Fruit fly (Drosophila melanogaster) whole organism, pupa: ENCODE measurements around the gene CG8630.
A peak's percentile ranks its signal among the peaks of the same experiment; 100 is the strongest.

Experiments
- CG10348 ChIP-seq: fragments of 200-800 bp; sonication (Bioruptor generic); IDR thresholded peaks from 2 replicates; pipeline ENCODE4 v1.3.6; 2022; ENCODE audit warnings: missing biosample characterization, missing genetic modification characterization
- CG12605 ChIP-seq: fragments of 200-800 bp; sonication (Bioruptor generic); IDR thresholded peaks from 2 replicates; pipeline ENCODE4 v1.3.6; 2022; ENCODE audit warnings: missing biosample characterization, missing genetic modification characterization
- CG13204 ChIP-seq: fragments of 200-800 bp; sonication (Bioruptor generic); optimal IDR thresholded peaks from 2 replicates; lab custom pipeline; 2018; ENCODE audit warnings: missing biosample characterization, mild to moderate bottlenecking, missing genetic modification characterization, moderate library complexity
- CG14655 ChIP-seq: fragments of 200-800 bp; sonication (Bioruptor generic); optimal IDR thresholded peaks from 3 replicates; lab custom pipeline; 2017; ENCODE audit warnings: mild to moderate bottlenecking, missing biosample characterization, missing genetic modification reagents, missing genetic modification characterization
- CG15710 ChIP-seq: fragments of 200-800 bp; sonication (Bioruptor generic); optimal IDR thresholded peaks from 2 replicates; lab custom pipeline; 2018; ENCODE audit warnings: missing biosample characterization, mild to moderate bottlenecking, missing genetic modification characterization, moderate library complexity
- CG17806 ChIP-seq: fragments of 200-800 bp; sonication (Bioruptor generic); optimal IDR thresholded peaks from 2 replicates; lab custom pipeline; 2018; ENCODE audit warnings: missing biosample characterization, mild to moderate bottlenecking, missing genetic modification characterization, moderate library complexity
- CG32121 ChIP-seq: fragments of 200-800 bp; sonication (Bioruptor generic); IDR thresholded peaks from 2 replicates; pipeline ENCODE4 v1.3.6; 2022; ENCODE audit warnings: missing biosample characterization, missing genetic modification characterization
- CG34367 ChIP-seq: fragments of 200-800 bp; sonication (Bioruptor generic); optimal IDR thresholded peaks from 2 replicates; lab custom pipeline; 2018; ENCODE audit warnings: missing biosample characterization, mild to moderate bottlenecking, missing genetic modification characterization
- CG4496 ChIP-seq: fragments of 200-800 bp; sonication (Bioruptor generic); IDR thresholded peaks from 3 replicates; pipeline ENCODE4 v1.3.6; 2022; ENCODE audit warnings: missing biosample characterization, missing genetic modification characterization
- CG8159 ChIP-seq: fragments of 200-800 bp; sonication (Bioruptor generic); optimal IDR thresholded peaks from 3 replicates; lab custom pipeline; 2018; ENCODE audit warnings: missing biosample characterization, mild to moderate bottlenecking, missing genetic modification characterization, moderate library complexity
- CG8301 ChIP-seq: fragments of 200-800 bp; sonication (Bioruptor generic); optimal IDR thresholded peaks from 2 replicates; lab custom pipeline; 2018; ENCODE audit warnings: missing biosample characterization, mild to moderate bottlenecking, missing genetic modification characterization
- CG9948 ChIP-seq: fragments of 200-800 bp; sonication (Bioruptor generic); optimal IDR thresholded peaks from 2 replicates; lab custom pipeline; 2018; ENCODE audit warnings: missing biosample characterization, mild to moderate bottlenecking, missing genetic modification characterization, moderate library complexity
- D1 ChIP-seq: fragments of 200-800 bp; sonication (Bioruptor generic); optimal IDR thresholded peaks from 2 replicates; lab custom pipeline; 2018; ENCODE audit warnings: missing biosample characterization, mild to moderate bottlenecking, missing genetic modification characterization, moderate library complexity
- EcR ChIP-seq: fragments of 200-800 bp; sonication (Bioruptor generic); optimal IDR thresholded peaks from 3 replicates; lab custom pipeline; 2019; ENCODE audit warnings: missing biosample characterization, missing genetic modification characterization, mild to moderate bottlenecking, moderate library complexity, missing genetic modification reagents
- Ets98B ChIP-seq: fragments of 200-800 bp; sonication (Bioruptor generic); IDR thresholded peaks from 2 replicates; pipeline ENCODE4 v1.3.6; 2022; ENCODE audit warnings: missing biosample characterization, missing genetic modification characterization
- Pif1A ChIP-seq: fragments of 200-800 bp; sonication (Bioruptor generic); optimal IDR thresholded peaks from 3 replicates; lab custom pipeline; 2016; ENCODE audit warnings: missing biosample characterization, missing genetic modification characterization
- Pif1B ChIP-seq: fragments of 200-800 bp; sonication (Bioruptor generic); optimal IDR thresholded peaks from 3 replicates; lab custom pipeline; 2016; ENCODE audit warnings: missing biosample characterization, missing genetic modification characterization
- Snoo ChIP-seq: fragments of 200-800 bp; sonication (Bioruptor generic); optimal IDR thresholded peaks from 3 replicates; lab custom pipeline; 2017; ENCODE audit warnings: missing biosample characterization, mild to moderate bottlenecking, missing genetic modification characterization, inconsistent platforms
- fd96Ca ChIP-seq: fragments of 200-800 bp; sonication (Bioruptor generic); IDR thresholded peaks from 3 replicates; pipeline ENCODE4 v1.3.6; 2022; ENCODE audit warnings: missing biosample characterization, missing genetic modification characterization
- gl ChIP-seq: fragments of 200-800 bp; sonication (Bioruptor generic); optimal IDR thresholded peaks from 2 replicates; lab custom pipeline; 2018; ENCODE audit warnings: missing biosample characterization, mild to moderate bottlenecking, missing genetic modification characterization
- rn ChIP-seq: fragments of 200-800 bp; sonication (Bioruptor generic); IDR thresholded peaks from 2 replicates; pipeline ENCODE4 v1.3.6; 2022; ENCODE audit warnings: missing biosample characterization, missing genetic modification characterization

Gene CG8630

DNA sequence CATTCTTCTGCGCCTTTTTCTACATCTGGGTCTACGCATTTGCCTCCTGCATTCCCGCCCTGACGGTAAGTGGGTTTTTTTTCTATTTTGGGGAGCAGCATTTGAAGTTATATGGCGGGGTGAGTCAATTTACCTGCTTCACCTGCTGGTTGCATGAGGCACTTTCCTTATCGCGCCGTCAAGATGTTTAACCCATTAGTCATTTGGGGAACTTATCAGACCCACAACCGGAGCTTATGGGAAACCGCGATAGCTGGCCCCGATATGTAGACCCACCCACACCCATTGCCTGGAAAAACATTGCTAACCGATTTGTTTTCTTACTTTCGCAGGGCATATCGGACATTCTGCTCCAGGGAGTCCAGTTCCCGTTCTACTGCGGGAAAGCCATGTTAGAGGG lies 17.8 kb upstream of the CG8630 start:
- TF ChIP-seq EcR = no peak
- no peak for TF ChIP-seq CG8159 (tag; lab: Kevin White, UChicago)
- TF ChIP-seq Pif1B (GFP tag; lab: Kevin White, UChicago) = no peak
- no peak for TF ChIP-seq CG34367 (tag; lab: Kevin White, UChicago)
- no peak for TF ChIP-seq CG13204 (GFP tag; lab: Kevin White, UChicago)
- no peak for TF ChIP-seq gl
- no peak for TF ChIP-seq CG15710 (tag; lab: Kevin White, UChicago)
- no peak for TF ChIP-seq D1 (tag; lab: Kevin White, UChicago)
- TF ChIP-seq CG12605 (GFP tag; lab: Robert Waterston, UW) = no peak
- TF ChIP-seq CG10348 = no peak

DNA sequence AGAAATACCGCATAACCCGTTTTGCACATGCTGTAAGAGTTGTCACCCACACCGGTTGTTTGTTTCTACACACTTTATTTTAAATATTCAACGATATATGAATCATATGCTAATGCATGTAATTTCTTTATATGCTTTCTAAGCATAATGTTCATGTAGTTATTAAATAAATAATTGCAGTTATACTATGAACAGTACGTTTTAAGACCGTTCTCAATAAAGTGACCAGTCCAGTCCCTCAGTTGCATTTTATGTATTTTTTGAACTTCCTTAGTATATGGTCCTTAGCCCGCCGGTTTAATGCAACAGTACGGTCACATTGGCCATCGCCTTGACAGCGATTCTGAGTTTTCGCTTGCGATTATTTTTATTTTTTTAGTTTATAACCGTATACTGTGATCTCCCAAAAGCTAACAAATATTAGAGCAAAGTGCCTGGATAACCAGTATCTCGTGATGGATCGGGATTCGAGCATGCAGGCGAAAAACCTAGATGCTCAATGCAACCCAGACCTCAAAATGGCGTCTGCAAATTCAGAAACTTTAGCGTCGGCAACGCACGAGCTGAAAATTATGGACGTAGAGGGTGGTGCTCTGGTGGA lies 15.4 kb upstream of the CG8630 start, which contains the start of gene Ravus:
Gene Ravus, minus strand, starts transcription at position 1 of the 601 bp plus-strand sequence.
- TF ChIP-seq fd96Ca (GFP tag; lab: Robert Waterston, UW) = no peak
- peak; percentile 22 for TF ChIP-seq CG17806 (tag; lab: Kevin White, UChicago)
- no peak for TF ChIP-seq EcR
- no peak for TF ChIP-seq rn
- peak; percentile 46 for TF ChIP-seq CG9948 (tag; lab: Kevin White, UChicago)
- 0 out of 2 replicates have a peak, but pooled peaks have one; percentile 30 for TF ChIP-seq CG32121 (GFP tag; lab: Robert Waterston, UW)
- TF ChIP-seq CG8159 (tag; lab: Kevin White, UChicago) = peak; percentile 47
- peak; percentile 43 for TF ChIP-seq Snoo (tag; lab: Kevin White, UChicago)
- TF ChIP-seq CG15710 (tag; lab: Kevin White, UChicago) = peak; percentile 70
- TF ChIP-seq D1 (tag; lab: Kevin White, UChicago) = no peak
- TF ChIP-seq CG12605 (GFP tag; lab: Robert Waterston, UW) = no peak
- TF ChIP-seq gl = no peak
- no peak for TF ChIP-seq CG10348

- TF ChIP-seq EcR (peak; percentile 71), CG15710 (tag; lab: Kevin White, UChicago) (no peak)
These were observed 8.9 kb upstream of the CG8630 start for dm6 chr3R:13270648-13271047.

DNA sequence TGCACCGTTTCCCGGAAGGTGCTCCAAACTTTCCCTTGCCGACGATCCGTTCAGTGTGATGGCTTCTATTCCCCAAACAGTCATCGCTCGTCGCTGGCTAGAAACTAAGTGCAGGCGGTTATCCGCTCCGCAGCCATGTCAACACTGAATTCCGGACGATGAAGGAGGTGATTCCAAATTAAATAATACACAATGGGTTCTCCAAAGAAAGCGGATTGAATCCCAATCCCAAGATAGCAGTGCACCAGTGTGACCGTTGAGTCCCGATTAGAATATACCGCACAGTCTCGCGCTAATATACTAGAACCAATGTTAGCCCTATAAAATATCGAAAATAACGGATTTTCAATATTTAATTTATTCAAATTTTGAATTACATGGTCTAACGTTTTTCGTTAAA lies 7.8 kb upstream of the CG8630 start, which contains the start of gene TBC1D5:
Gene TBC1D5, minus strand, starts transcription at position 254 of the 400 bp plus-strand sequence.
- TF ChIP-seq CG32121 (GFP tag; lab: Robert Waterston, UW) (no peak), Pif1B (GFP tag; lab: Kevin White, UChicago) (no peak), fd96Ca (GFP tag; lab: Robert Waterston, UW) (no peak), EcR (no peak), D1 (tag; lab: Kevin White, UChicago) (no peak), gl (no peak), rn (no peak), Ets98B (GFP tag; lab: Robert Waterston, UW) (no peak), CG34367 (tag; lab: Kevin White, UChicago) (no peak), CG9948 (tag; lab: Kevin White, UChicago) (no peak), CG10348 (no peak), CG13204 (GFP tag; lab: Kevin White, UChicago) (no peak), CG8301 (no peak), CG17806 (tag; lab: Kevin White, UChicago) (no peak), CG14655 (GFP tag; lab: Kevin White, UChicago) (no peak), Snoo (tag; lab: Kevin White, UChicago) (no peak), CG8159 (tag; lab: Kevin White, UChicago) (no peak), Pif1A (no peak)

- TF ChIP-seq rn = no peak
- TF ChIP-seq gl = no peak
- no peak for TF ChIP-seq CG14655 (GFP tag; lab: Kevin White, UChicago)
- TF ChIP-seq EcR = no peak
- TF ChIP-seq CG10348 = no peak
- TF ChIP-seq CG4496 (GFP tag; lab: Robert Waterston, UW) = no peak
- TF ChIP-seq CG34367 (tag; lab: Kevin White, UChicago) = no peak
- no peak for TF ChIP-seq CG32121 (GFP tag; lab: Robert Waterston, UW)
- TF ChIP-seq Ets98B (GFP tag; lab: Robert Waterston, UW) = no peak
- TF ChIP-seq Pif1A = no peak
- no peak for TF ChIP-seq CG8159 (tag; lab: Kevin White, UChicago)
- TF ChIP-seq CG15710 (tag; lab: Kevin White, UChicago) = no peak
- no peak for TF ChIP-seq CG17806 (tag; lab: Kevin White, UChicago)
- TF ChIP-seq Pif1B (GFP tag; lab: Kevin White, UChicago) = no peak
- no peak for TF ChIP-seq Snoo (tag; lab: Kevin White, UChicago)
- no peak for TF ChIP-seq fd96Ca (GFP tag; lab: Robert Waterston, UW)
- TF ChIP-seq D1 (tag; lab: Kevin White, UChicago) = no peak
- no peak for TF ChIP-seq CG8301
These were observed 6.1 kb upstream of the CG8630 start for dm6 chr3R:13273462-13273861.

DNA sequence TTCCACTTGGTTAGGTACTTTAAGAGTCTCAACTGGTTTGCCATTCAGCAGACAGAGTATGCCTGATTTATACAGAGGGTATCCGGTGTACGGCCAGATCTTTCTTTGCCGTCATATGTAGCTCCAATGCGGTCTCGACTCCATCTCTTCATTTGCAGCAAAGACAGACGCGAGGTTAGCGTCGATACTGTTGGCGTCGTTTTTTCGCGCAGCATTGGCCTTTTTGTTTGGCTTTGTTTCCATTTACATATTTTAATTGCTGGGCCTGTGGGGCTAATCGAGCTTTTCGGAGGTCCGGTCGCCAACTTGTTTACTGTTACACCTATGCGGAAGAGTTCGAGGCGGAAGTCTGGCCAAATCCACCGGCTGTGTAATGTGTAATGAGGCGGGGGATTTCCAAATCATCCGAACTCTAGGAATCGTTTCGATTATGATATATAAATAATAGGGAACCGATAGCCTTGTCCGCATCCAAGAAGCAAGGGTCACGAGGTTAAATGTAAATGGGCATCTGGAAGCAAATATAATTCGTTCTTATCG lies 5.2 kb upstream of the CG8630 start:
- TF ChIP-seq Ets98B (GFP tag; lab: Robert Waterston, UW) = peak; percentile 13; the same call in 1 of the 2 replicates
- no peak for TF ChIP-seq EcR
- no peak for TF ChIP-seq CG8159 (tag; lab: Kevin White, UChicago)
- no peak for TF ChIP-seq CG9948 (tag; lab: Kevin White, UChicago)
